Fruit fly (Drosophila melanogaster) whole organism, embryonic: ENCODE results near the gene CG42489.

ENCODE experiments used
- Adf1 ChIP-seq: fragments of 200-800 bp; sonication (Bioruptor generic); IDR thresholded peaks from 2 replicates; pipeline ENCODE4 v1.3.6; 2022; ENCODE audit warnings: missing biosample characterization, missing genetic modification characterization
- Atf6 ChIP-seq: fragments of 200-800 bp; sonication (Bioruptor generic); IDR thresholded peaks from 2 replicates; pipeline ENCODE4 v1.3.6; 2022; ENCODE audit warnings: missing biosample characterization, missing genetic modification characterization
- CG11398 ChIP-seq: fragments of 200-800 bp; sonication (Bioruptor generic); optimal IDR thresholded peaks from 2 replicates; lab custom pipeline; 2016; ENCODE audit warnings: missing biosample characterization, missing genetic modification characterization
- CG12236 ChIP-seq: fragments of 200-800 bp; sonication (Bioruptor generic); optimal IDR thresholded peaks from 2 replicates; lab custom pipeline; 2016; ENCODE audit warnings: missing biosample characterization, missing genetic modification characterization
- CG13296 ChIP-seq: fragments of 200-800 bp; sonication (Bioruptor generic); optimal IDR thresholded peaks from 3 replicates; lab custom pipeline; 2018; ENCODE audit warnings: missing biosample characterization, mild to moderate bottlenecking, missing genetic modification characterization
- CG13624 ChIP-seq: fragments of 200-800 bp; sonication (Bioruptor generic); optimal IDR thresholded peaks from 2 replicates; lab custom pipeline; 2016; ENCODE audit warnings: missing biosample characterization, missing genetic modification characterization
- CG15269 ChIP-seq: fragments of 200-800 bp; sonication (Bioruptor generic); optimal IDR thresholded peaks from 2 replicates; lab custom pipeline; 2018; ENCODE audit warnings: missing biosample characterization, mild to moderate bottlenecking, missing genetic modification characterization, moderate library complexity
- CG3065 ChIP-seq: fragments of 200-800 bp; sonication (Bioruptor generic); optimal IDR thresholded peaks from 2 replicates; lab custom pipeline; 2016; ENCODE audit warnings: missing biosample characterization, missing genetic modification characterization
- CG33213 ChIP-seq: fragments of 200-800 bp; sonication (Bioruptor generic); optimal IDR thresholded peaks from 3 replicates; lab custom pipeline; 2016; ENCODE audit warnings: missing biosample characterization, missing genetic modification characterization
- CG3838 ChIP-seq: fragments of 200-800 bp; sonication (Bioruptor generic); optimal IDR thresholded peaks from 3 replicates; lab custom pipeline; 2016; ENCODE audit warnings: missing biosample characterization, missing genetic modification characterization
- CG3847 ChIP-seq: fragments of 200-800 bp; sonication (Bioruptor generic); IDR thresholded peaks from 2 replicates; pipeline ENCODE4 v1.3.6; 2022; ENCODE audit warnings: missing biosample characterization, missing genetic modification characterization
- CG4854 ChIP-seq: fragments of 200-800 bp; sonication (Bioruptor generic); optimal IDR thresholded peaks from 2 replicates; lab custom pipeline; 2016; ENCODE audit warnings: missing biosample characterization, missing genetic modification characterization, inconsistent platforms
- CG5953 ChIP-seq: fragments of 200-800 bp; sonication (Bioruptor generic); IDR thresholded peaks from 2 replicates; pipeline ENCODE4 v1.3.6; 2022; ENCODE audit warnings: missing biosample characterization, missing genetic modification characterization
- CG6654 ChIP-seq: fragments of 200-800 bp; sonication (Bioruptor generic); optimal IDR thresholded peaks from 2 replicates; lab custom pipeline; 2017; ENCODE audit warnings: missing biosample characterization, mild to moderate bottlenecking, missing genetic modification characterization
- CG7786 ChIP-seq: fragments of 200-800 bp; sonication (Bioruptor generic); optimal IDR thresholded peaks from 2 replicates; lab custom pipeline; 2016; ENCODE audit warnings: missing biosample characterization, missing genetic modification characterization
- CG8281 ChIP-seq: fragments of 200-800 bp; sonication (Bioruptor generic); optimal IDR thresholded peaks from 2 replicates; lab custom pipeline; 2018; ENCODE audit warnings: missing biosample characterization, mild to moderate bottlenecking, missing genetic modification characterization, moderate library complexity
- CG9932 ChIP-seq: fragments of 200-800 bp; sonication (Bioruptor generic); IDR thresholded peaks from 2 replicates; pipeline ENCODE4 v1.3.6; 2022; ENCODE audit warnings: missing biosample characterization, missing genetic modification characterization
- CrebB ChIP-seq: fragments of 200-800 bp; sonication (Bioruptor generic); optimal IDR thresholded peaks from 3 replicates; lab custom pipeline; 2018; ENCODE audit warnings: missing biosample characterization, mild to moderate bottlenecking, missing genetic modification characterization
- Dek ChIP-seq: fragments of 200-800 bp; sonication (Bioruptor generic); optimal IDR thresholded peaks from 3 replicates; lab custom pipeline; 2019; ENCODE audit warnings: missing biosample characterization, mild to moderate bottlenecking, missing genetic modification characterization, moderate library complexity
- Dfd ChIP-seq, 2 experiments: fragments of >200 bp; optimal IDR thresholded peaks; 2 replicates each; lab custom pipeline; 2017; ENCODE audit warnings: missing biosample characterization in 2 of 2, missing genetic modification characterization in 2 of 2
- Gug ChIP-seq: fragments of 200-800 bp; sonication (Bioruptor generic); IDR thresholded peaks from 4 replicates; pipeline ENCODE4 v1.3.6; 2022; ENCODE audit warnings: missing biosample characterization, missing genetic modification characterization
- HLH3B ChIP-seq: fragments of 200-800 bp; sonication (Bioruptor generic); IDR thresholded peaks from 2 replicates; pipeline ENCODE4 v1.3.6; 2022; ENCODE audit warnings: missing biosample characterization, missing genetic modification characterization
- Mad ChIP-seq: fragments of 200-800 bp; sonication (Bioruptor generic); optimal IDR thresholded peaks from 2 replicates; lab custom pipeline; 2016; ENCODE audit warnings: missing biosample characterization, missing genetic modification characterization
- Med ChIP-seq: fragments of 200-800 bp; sonication (Bioruptor generic); peaks from one replicate; lab custom pipeline; 2016; ENCODE audit warnings: missing biosample characterization, missing genetic modification characterization, mild to moderate bottlenecking, inconsistent platforms, moderate library complexity
- NK7.1 ChIP-seq: fragments of 200-800 bp; sonication (Bioruptor generic); optimal IDR thresholded peaks from 3 replicates; lab custom pipeline; 2016; ENCODE audit warnings: missing biosample characterization, missing genetic modification characterization
- Nf-YA ChIP-seq: fragments of 200-800 bp; sonication (Bioruptor generic); IDR thresholded peaks from 2 replicates; pipeline ENCODE4 v1.3.6; 2022; ENCODE audit warnings: missing biosample characterization, missing genetic modification characterization
- Oli ChIP-seq: fragments of 200-800 bp; sonication (Bioruptor generic); optimal IDR thresholded peaks from 2 replicates; lab custom pipeline; 2018; ENCODE audit warnings: missing biosample characterization, mild to moderate bottlenecking, missing genetic modification characterization, moderate library complexity
- Opbp ChIP-seq: fragments of 200-800 bp; sonication (Bioruptor generic); IDR thresholded peaks from 3 replicates; pipeline ENCODE4 v1.3.6; 2022; ENCODE audit warnings: missing biosample characterization, missing genetic modification characterization; ENCODE audit not compliant: partially characterized antibody
- Sox102F ChIP-seq: fragments of 200-800 bp; sonication (Bioruptor generic); optimal IDR thresholded peaks from 2 replicates; lab custom pipeline; 2018; ENCODE audit warnings: missing biosample characterization, mild to moderate bottlenecking, missing genetic modification characterization, moderate library complexity
- amos ChIP-seq: fragments of 200-800 bp; sonication (Bioruptor generic); IDR thresholded peaks from 2 replicates; pipeline ENCODE4 v1.3.6; 2022; ENCODE audit warnings: missing biosample characterization, missing genetic modification characterization; ENCODE audit not compliant: partially characterized antibody
- aop ChIP-seq: fragments of 200-800 bp; sonication (Bioruptor generic); IDR thresholded peaks from 2 replicates; pipeline ENCODE4 v1.3.6; 2022; ENCODE audit warnings: missing biosample characterization, missing genetic modification characterization
- bigmax ChIP-seq: fragments of 200-800 bp; sonication (Bioruptor generic); optimal IDR thresholded peaks from 2 replicates; lab custom pipeline; 2018; ENCODE audit warnings: missing biosample characterization, mild to moderate bottlenecking, missing genetic modification characterization
- caup ChIP-seq: fragments of 200-800 bp; sonication (Bioruptor generic); optimal IDR thresholded peaks from 3 replicates; lab custom pipeline; 2017; ENCODE audit warnings: missing biosample characterization, mild to moderate bottlenecking, missing genetic modification characterization, moderate library complexity; ENCODE audit not compliant: severe bottlenecking
- cg ChIP-seq: fragments of 200-800 bp; sonication (Bioruptor generic); optimal IDR thresholded peaks from 3 replicates; lab custom pipeline; 2019; ENCODE audit warnings: missing biosample characterization, mild to moderate bottlenecking, missing genetic modification characterization, moderate library complexity
- chm ChIP-seq: fragments of 200-800 bp; sonication (Bioruptor generic); IDR thresholded peaks from 2 replicates; pipeline ENCODE4 v1.3.6; 2022; ENCODE audit warnings: missing biosample characterization, missing genetic modification characterization
- ci ChIP-seq: fragments of 200-800 bp; sonication (Bioruptor generic); IDR thresholded peaks from 3 replicates; pipeline ENCODE4 v1.3.6; 2022; ENCODE audit warnings: missing biosample characterization, missing genetic modification characterization
- corto ChIP-seq: fragments of 200-800 bp; sonication (Bioruptor generic); optimal IDR thresholded peaks from 2 replicates; lab custom pipeline; 2016; ENCODE audit warnings: missing biosample characterization, mild to moderate bottlenecking, missing genetic modification characterization, moderate library complexity
- crol ChIP-seq: fragments of 200-800 bp; sonication (Bioruptor generic); IDR thresholded peaks from 2 replicates; pipeline ENCODE4 v1.3.6; 2022; ENCODE audit warnings: missing biosample characterization, missing genetic modification characterization
- eyg ChIP-seq: fragments of 200-800 bp; sonication (Bioruptor generic); optimal IDR thresholded peaks from 3 replicates; lab custom pipeline; 2016; ENCODE audit warnings: missing biosample characterization, missing genetic modification characterization
- fru ChIP-seq: fragments of >200 bp; optimal IDR thresholded peaks from 2 replicates; lab custom pipeline; 2017
- hb ChIP-seq: fragments of 200-800 bp; sonication (Bioruptor generic); IDR thresholded peaks from 3 replicates; pipeline ENCODE4 v1.3.6; 2022; ENCODE audit warnings: missing biosample characterization, missing genetic modification characterization; ENCODE audit not compliant: partially characterized antibody
- her ChIP-seq: fragments of 200-800 bp; sonication (Bioruptor generic); optimal IDR thresholded peaks from 2 replicates; lab custom pipeline; 2016; ENCODE audit warnings: missing biosample characterization, missing genetic modification characterization
- pan ChIP-seq, 4 experiments: fragments of >200 bp in 3 of 4; fragments of 200-800 bp in 1 of 4; sonication (Bioruptor generic) in 1 of 4; optimal IDR thresholded peaks in 3 of 4; IDR thresholded peaks in 1 of 4; 2 replicates each; pipeline versions ENCODE4 v1.3.6 to Lab custom; 2017 to 2022; ENCODE audit warnings: missing biosample characterization in 2 of 4, missing genetic modification characterization in 2 of 4, mixed read lengths in 1 of 4
- phol ChIP-seq: fragments of 200-800 bp; sonication (Bioruptor generic); optimal IDR thresholded peaks from 3 replicates; lab custom pipeline; 2018; ENCODE audit warnings: missing biosample characterization, mild to moderate bottlenecking, missing genetic modification characterization, moderate library complexity
- sens ChIP-seq: fragments of 200-800 bp; sonication (Bioruptor generic); peaks from one replicate; lab custom pipeline; 2016; ENCODE audit warnings: missing biosample characterization, missing genetic modification characterization
- seq ChIP-seq: fragments of 200-800 bp; sonication (Bioruptor generic); IDR thresholded peaks from 2 replicates; pipeline ENCODE4 v1.3.6; 2022; ENCODE audit warnings: missing biosample characterization, missing genetic modification characterization
- slp2 ChIP-seq: fragments of 200-800 bp; sonication (Bioruptor generic); optimal IDR thresholded peaks from 2 replicates; lab custom pipeline; 2016; ENCODE audit warnings: missing biosample characterization, missing genetic modification characterization
- stwl ChIP-seq: fragments of 200-800 bp; sonication (Bioruptor generic); optimal IDR thresholded peaks from 3 replicates; lab custom pipeline; 2018; ENCODE audit warnings: missing biosample characterization, mild to moderate bottlenecking, missing genetic modification characterization, moderate library complexity
- ttk ChIP-seq: fragments of 200-800 bp; sonication (Bioruptor generic); IDR thresholded peaks from 2 replicates; pipeline ENCODE4 v2.1.2; 2022; ENCODE audit warnings: missing biosample characterization, missing genetic modification characterization
- zen ChIP-seq: fragments of 200-800 bp; sonication (Bioruptor generic); optimal IDR thresholded peaks from 3 replicates; lab custom pipeline; 2018; ENCODE audit warnings: missing biosample characterization, mild to moderate bottlenecking, missing genetic modification characterization, moderate library complexity
- zen2 ChIP-seq: fragments of 200-800 bp; sonication (Bioruptor generic); IDR thresholded peaks from 3 replicates; pipeline ENCODE4 v1.3.6; 2022; ENCODE audit warnings: missing biosample characterization, missing genetic modification characterization; ENCODE audit not compliant: partially characterized antibody

Gene CG42489

DNA sequence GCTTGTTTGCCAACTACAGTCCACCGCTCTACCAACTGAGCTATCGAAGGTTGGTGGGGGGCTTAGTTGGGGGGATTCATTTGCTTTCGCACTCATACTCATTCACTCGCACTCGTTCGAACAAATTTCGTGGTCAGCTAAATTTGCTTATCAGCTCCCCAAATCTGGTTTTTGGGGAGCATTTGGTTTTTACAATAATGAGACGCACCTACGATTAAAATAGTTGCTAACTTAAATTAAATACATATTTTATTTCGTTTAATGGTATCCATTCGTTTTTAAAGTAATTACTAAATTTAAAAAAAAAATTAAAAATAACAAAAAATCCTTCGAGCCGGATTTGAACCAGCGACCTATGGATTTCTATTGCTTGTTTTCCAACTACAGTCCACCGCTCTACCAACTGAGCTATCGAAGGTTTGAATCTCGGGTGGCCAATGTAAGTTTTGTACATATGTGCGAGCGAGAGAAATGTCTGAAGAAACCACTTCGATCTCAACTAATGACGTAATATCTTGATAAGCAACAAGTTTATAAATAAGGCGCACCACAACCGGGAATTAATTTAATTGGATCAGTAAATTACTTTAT is 12.1 kb downstream of the CG42489 start (continued):
- TF ChIP-seq eyg (GFP tag; lab: Kevin White, UChicago) (no peak), slp2 (GFP tag; lab: Kevin White, UChicago) (no peak), Dek (no peak), CG15269 (tag; lab: Kevin White, UChicago) (no peak), CG3065 (no peak), NK7.1 (GFP tag; lab: Kevin White, UChicago) (no peak), crol (peak; percentile 76), Adf1 (GFP tag; lab: Robert Waterston, UW) (no peak), Gug (no peak), Atf6 (no peak), phol (tag; lab: Kevin White, UChicago) (no peak), ci (GFP tag; lab: Robert Waterston, UW) (no peak), her (GFP tag; lab: Kevin White, UChicago) (no peak), caup (GFP tag; lab: Kevin White, UChicago) (no peak), chm (GFP tag; lab: Robert Waterston, UW) (no peak), zen (tag; lab: Kevin White, UChicago) (no peak), CG8281 (tag; lab: Kevin White, UChicago) (no peak), Sox102F (no peak), CrebB (tag; lab: Kevin White, UChicago) (no peak), ttk (GFP tag; lab: Robert Waterston, UW) (no peak), pan (optimal IDR thresholded peaks at IDR 0.05; lab: Kevin White, UChicago) (no peak), pan (GFP tag; optimal IDR thresholded peaks at IDR 0.05 in 1 of 2, IDR thresholded peaks at IDR 0.05 in 1 of 2) (no peak), CG11398 (no peak), stwl (tag; lab: Kevin White, UChicago) (no peak), hb (GFP tag; lab: Robert Waterston, UW) (peak; percentile 72), CG13624 (GFP tag; lab: Kevin White, UChicago) (no peak), Mad (GFP tag; lab: Kevin White, UChicago) (no peak), bigmax (GFP tag; lab: Kevin White, UChicago) (no peak), zen2 (GFP tag; lab: Robert Waterston, UW) (no peak; the same call in 2 of the 3 replicates), CG9932 (GFP tag; lab: Robert Waterston, UW) (no peak), seq (GFP tag; lab: Robert Waterston, UW) (no peak), CG3838 (GFP tag; lab: Kevin White, UChicago) (no peak), HLH3B (GFP tag; lab: Robert Waterston, UW) (no peak), aop (GFP tag; lab: Robert Waterston, UW) (no peak), Med (GFP tag; lab: Kevin White, UChicago) (peak; percentile 32), CG6654 (GFP tag; lab: Kevin White, UChicago) (no peak), CG33213 (GFP tag; lab: Kevin White, UChicago) (no peak), Dfd (GFP tag; optimal IDR thresholded peaks at IDR 0.05; lab: Kevin White, UChicago) (no peak), fru (no peak), CG3847 (GFP tag; lab: Robert Waterston, UW) (no peak), amos (GFP tag; lab: Robert Waterston, UW) (peak; percentile 73), Nf-YA (GFP tag; lab: Robert Waterston, UW) (no peak), CG5953 (GFP tag; lab: Robert Waterston, UW) (no peak), Opbp (GFP tag; lab: Robert Waterston, UW) (peak; percentile 52), CG7786 (GFP tag; lab: Kevin White, UChicago) (no peak), Oli (no peak), CG4854 (GFP tag; lab: Kevin White, UChicago) (no peak), sens (GFP tag; lab: Kevin White, UChicago) (peak; percentile 62), cg (GFP tag; lab: Kevin White, UChicago) (no peak), corto (GFP tag; lab: Kevin White, UChicago) (peak; percentile 15), CG12236 (GFP tag; lab: Kevin White, UChicago) (no peak), CG13296 (no peak)
